Fruit fly (Drosophila melanogaster) whole organism, wandering third instar larva: Measurements from ENCODE around the gene kraken.

Experiments used
- Abd-B ChIP-seq: fragments of >200 bp; optimal IDR thresholded peaks from 2 replicates; lab custom pipeline; 2017; ENCODE audit warnings: missing biosample characterization, missing genetic modification characterization
- CG32264 ChIP-seq: fragments of 200-800 bp; sonication (Bioruptor generic); optimal IDR thresholded peaks from 2 replicates; lab custom pipeline; 2016; ENCODE audit warnings: missing biosample characterization, missing genetic modification characterization
- CG9705 ChIP-seq: fragments of 200-800 bp; sonication (Bioruptor generic); optimal IDR thresholded peaks from 2 replicates; lab custom pipeline; 2018; ENCODE audit warnings: missing biosample characterization, mild to moderate bottlenecking, missing genetic modification characterization
- CrebA ChIP-seq: fragments of 200-800 bp; sonication (Bioruptor generic); optimal IDR thresholded peaks from 2 replicates; lab custom pipeline; 2016; ENCODE audit warnings: missing biosample characterization, mild to moderate bottlenecking, missing genetic modification characterization, borderline replicate concordance
- Dfd ChIP-seq: fragments of >200 bp; optimal IDR thresholded peaks from 2 replicates; lab custom pipeline; 2017; ENCODE audit warnings: missing biosample characterization, missing genetic modification characterization
- Dif ChIP-seq: fragments of 200-275, 200-300 bp; sonication (Bioruptor generic); optimal IDR thresholded peaks from 2 replicates; lab custom pipeline; 2018; ENCODE audit warnings: missing biosample characterization, missing genetic modification characterization; ENCODE audit not compliant: partially characterized antibody
- HLH106 ChIP-seq: fragments of 200-800 bp; optimal IDR thresholded peaks from 3 replicates; lab custom pipeline; 2019; ENCODE audit warnings: missing biosample characterization, mild to moderate bottlenecking, missing genetic modification characterization, moderate library complexity
- Hnf4 ChIP-seq: fragments of 200-800 bp; sonication (Bioruptor generic); optimal IDR thresholded peaks from 2 replicates; lab custom pipeline; 2016; ENCODE audit warnings: missing biosample characterization, mild to moderate bottlenecking, missing genetic modification characterization
- Hr78 ChIP-seq: fragments of >200 bp; optimal IDR thresholded peaks from 2 replicates; lab custom pipeline; 2017; ENCODE audit warnings: missing biosample characterization, missing genetic modification characterization
- Jra ChIP-seq: sonication (Bioruptor generic); optimal IDR thresholded peaks from 2 replicates; lab custom pipeline; 2016; ENCODE audit warnings: missing biosample characterization, missing genetic modification characterization
- Mio ChIP-seq: sonication (Bioruptor generic); optimal IDR thresholded peaks from 2 replicates; lab custom pipeline; 2016; ENCODE audit warnings: missing biosample characterization, missing genetic modification characterization
- Myc ChIP-seq: fragments of >200 bp; optimal IDR thresholded peaks from 2 replicates; lab custom pipeline; 2017
- OdsH ChIP-seq: fragments of 200-800 bp; sonication (Bioruptor generic); optimal IDR thresholded peaks from 2 replicates; lab custom pipeline; 2016; ENCODE audit warnings: missing biosample characterization, mild to moderate bottlenecking, missing genetic modification characterization
- Rel ChIP-seq, 2 experiments: fragments of 200-800 bp; sonication (Bioruptor generic) in 1 of 2; optimal IDR thresholded peaks; 2 replicates in 1 of 2; 3 replicates in 1 of 2; lab custom pipeline; 2016 to 2019; ENCODE audit warnings: mild to moderate bottlenecking in 2 of 2, missing biosample characterization in 2 of 2, missing genetic modification characterization in 2 of 2, moderate library complexity in 1 of 2
- Sp1 ChIP-seq: fragments of 200-800 bp; sonication (Bioruptor generic); optimal IDR thresholded peaks from 3 replicates; lab custom pipeline; 2019; ENCODE audit warnings: missing biosample characterization, mild to moderate bottlenecking, missing genetic modification characterization, moderate library complexity
- Vsx2 ChIP-seq: fragments of 200-300, 225-300 bp; sonication (Bioruptor generic); optimal IDR thresholded peaks from 2 replicates; lab custom pipeline; 2018; ENCODE audit warnings: missing biosample characterization, missing genetic modification characterization; ENCODE audit not compliant: partially characterized antibody
- br ChIP-seq: fragments of 200-800 bp; sonication (Bioruptor generic); optimal IDR thresholded peaks from 2 replicates; lab custom pipeline; 2016; ENCODE audit warnings: missing biosample characterization, missing genetic modification characterization
- brk ChIP-seq: fragments of 200-800 bp; sonication (Bioruptor generic); optimal IDR thresholded peaks from 2 replicates; lab custom pipeline; 2016; ENCODE audit warnings: missing biosample characterization, mild to moderate bottlenecking, missing genetic modification characterization
- dl ChIP-seq, 2 experiments: fragments of 175-275, 200-275 bp in 1 of 2; fragments of 200-275 bp in 1 of 2; sonication (Bioruptor generic); optimal IDR thresholded peaks; lab custom pipeline; 2018; ENCODE audit warnings: mild to moderate bottlenecking in 2 of 2, missing biosample characterization in 2 of 2, missing genetic modification characterization in 2 of 2, moderate library complexity in 2 of 2; ENCODE audit not compliant: partially characterized antibody in 2 of 2, insufficient read depth in 1 of 2
- dmrt93B ChIP-seq: fragments of 200-800 bp; sonication (Bioruptor generic); optimal IDR thresholded peaks from 2 replicates; lab custom pipeline; 2018; ENCODE audit warnings: missing biosample characterization, mild to moderate bottlenecking, missing genetic modification characterization
- dsf ChIP-seq: sonication (Bioruptor generic); optimal IDR thresholded peaks from 2 replicates; lab custom pipeline; 2016; ENCODE audit warnings: missing biosample characterization, missing genetic modification characterization, borderline replicate concordance
- ey ChIP-seq: fragments of 200-800 bp; sonication (Bioruptor generic); optimal IDR thresholded peaks from 2 replicates; lab custom pipeline; 2016; ENCODE audit warnings: missing biosample characterization, missing genetic modification characterization
- foxo ChIP-seq, 2 experiments: fragments of 200-800 bp; sonication (Bioruptor generic); optimal IDR thresholded peaks; 2 replicates in 1 of 2; 3 replicates in 1 of 2; lab custom pipeline; 2016 to 2017; ENCODE audit warnings: missing biosample characterization in 2 of 2, missing genetic modification characterization in 2 of 2
- fru ChIP-seq: fragments of 200-800 bp; sonication (Bioruptor generic); optimal IDR thresholded peaks from 3 replicates; lab custom pipeline; 2016; ENCODE audit warnings: missing biosample characterization, mild to moderate bottlenecking, missing genetic modification characterization
- h ChIP-seq: fragments of 200-800 bp; sonication (Bioruptor generic); optimal IDR thresholded peaks from 3 replicates; lab custom pipeline; 2016; ENCODE audit warnings: missing biosample characterization, mild to moderate bottlenecking, missing genetic modification characterization
- jim ChIP-seq: fragments of 175-275, 200-325 bp; sonication (Bioruptor generic); optimal IDR thresholded peaks from 2 replicates; lab custom pipeline; 2016; ENCODE audit warnings: missing biosample characterization, mild to moderate bottlenecking, missing genetic modification characterization
- lola ChIP-seq: fragments of >200 bp; optimal IDR thresholded peaks from 2 replicates; lab custom pipeline; 2017; ENCODE audit warnings: missing biosample characterization, missing genetic modification characterization
- pan ChIP-seq: fragments of >200 bp; optimal IDR thresholded peaks from 2 replicates; lab custom pipeline; 2017
- psq ChIP-seq: fragments of 200-800 bp; sonication (Bioruptor generic); optimal IDR thresholded peaks from 3 replicates; lab custom pipeline; 2017; ENCODE audit warnings: missing biosample characterization, mild to moderate bottlenecking, missing genetic modification characterization, moderate library complexity
- rgr ChIP-seq: fragments of 200-800 bp; sonication (Bioruptor generic); optimal IDR thresholded peaks from 3 replicates; lab custom pipeline; 2016; ENCODE audit warnings: missing biosample characterization, mild to moderate bottlenecking, missing genetic modification characterization
- sage ChIP-seq: fragments of 200-800 bp; sonication (Bioruptor generic); optimal IDR thresholded peaks from 2 replicates; lab custom pipeline; 2016; ENCODE audit warnings: missing biosample characterization, mild to moderate bottlenecking, missing genetic modification characterization
- sv ChIP-seq: fragments of 200-800 bp; sonication (Bioruptor generic); optimal IDR thresholded peaks from 3 replicates; lab custom pipeline; 2016; ENCODE audit warnings: missing biosample characterization, missing genetic modification characterization
- usp ChIP-seq: fragments of >200 bp; optimal IDR thresholded peaks from 2 replicates; lab custom pipeline; 2017; ENCODE audit warnings: missing biosample characterization, missing genetic modification characterization
- woc ChIP-seq: sonication (Bioruptor generic); optimal IDR thresholded peaks from 2 replicates; lab custom pipeline; 2016; ENCODE audit warnings: missing biosample characterization, mild to moderate bottlenecking, missing genetic modification characterization

Gene kraken

dm6 chr2L:837989-838388 is 14.6 kb upstream of the kraken start:
- TF ChIP-seq Rel (GFP tag; optimal IDR thresholded peaks at IDR 0.05; lab: Kevin White, UChicago): no peak
- TF ChIP-seq Rel (tag; optimal IDR thresholded peaks at IDR 0.05; lab: Kevin White, UChicago): no peak
- peak; percentile 7 for TF ChIP-seq Sp1 (GFP tag; lab: Kevin White, UChicago)
- TF ChIP-seq dmrt93B (GFP tag; lab: Kevin White, UChicago): no peak
- TF ChIP-seq Dfd (GFP tag; lab: Kevin White, UChicago): no peak
- TF ChIP-seq OdsH (GFP tag; lab: Kevin White, UChicago): peak; percentile 48
- TF ChIP-seq Abd-B (GFP tag; lab: Kevin White, UChicago): no peak
- TF ChIP-seq sv (GFP tag; lab: Kevin White, UChicago): no peak
- TF ChIP-seq rgr: peak; percentile 4
- no peak for TF ChIP-seq Hr78 (GFP tag; lab: Kevin White, UChicago)
- TF ChIP-seq foxo (GFP tag; optimal IDR thresholded peaks at IDR 0.05; lab: Kevin White, UChicago): peak in 1 of 2 experiments; percentile 23
- no peak for TF ChIP-seq CrebA (GFP tag; lab: Kevin White, UChicago)
- TF ChIP-seq psq: peak; percentile 24
- no peak for TF ChIP-seq CG9705
- peak; percentile 35 for TF ChIP-seq br
- TF ChIP-seq woc: no peak
- peak; percentile 46 for TF ChIP-seq fru (GFP tag; lab: Kevin White, UChicago)

- no peak for TF ChIP-seq HLH106 (tag; lab: Kevin White, UChicago)
- no peak for TF ChIP-seq pan (lab: Kevin White, UChicago)
- no peak for TF ChIP-seq rgr
- no peak for TF ChIP-seq dl (GFP tag; optimal IDR thresholded peaks at IDR 0.05; lab: Kevin White, UChicago; ENCODE audit: insufficient read depth in 1 of 2, partially characterized antibody in 2 of 2)
- no peak for TF ChIP-seq woc
- TF ChIP-seq jim (GFP tag; lab: Kevin White, UChicago): no peak
- TF ChIP-seq Hnf4 (GFP tag; lab: Kevin White, UChicago): no peak
- TF ChIP-seq CrebA (GFP tag; lab: Kevin White, UChicago): no peak
- no peak for TF ChIP-seq Vsx2 (GFP tag; lab: Kevin White, UChicago)
- TF ChIP-seq h (GFP tag; lab: Kevin White, UChicago): no peak
- no peak for TF ChIP-seq lola (GFP tag; lab: Kevin White, UChicago)
- no peak for TF ChIP-seq CG9705
Measured at dm6 chr2L:838786-839185, 13.8 kb upstream of the kraken start.

dm6 chr2L:840022-840421 is 12.5 kb upstream of the kraken start:
- TF ChIP-seq Sp1 (GFP tag; lab: Kevin White, UChicago): no peak
- TF ChIP-seq Vsx2 (GFP tag; lab: Kevin White, UChicago): no peak
- TF ChIP-seq h (GFP tag; lab: Kevin White, UChicago): no peak
- TF ChIP-seq dsf (GFP tag; lab: Kevin White, UChicago): no peak
- TF ChIP-seq sv (GFP tag; lab: Kevin White, UChicago): no peak
- no peak for TF ChIP-seq dl (GFP tag; optimal IDR thresholded peaks at IDR 0.05; lab: Kevin White, UChicago; ENCODE audit: insufficient read depth in 1 of 2, partially characterized antibody in 2 of 2)
- no peak for TF ChIP-seq CG32264 (GFP tag; lab: Kevin White, UChicago)
- TF ChIP-seq fru (GFP tag; lab: Kevin White, UChicago): no peak
- TF ChIP-seq HLH106 (tag; lab: Kevin White, UChicago): no peak
- TF ChIP-seq Rel (GFP tag; optimal IDR thresholded peaks at IDR 0.05; lab: Kevin White, UChicago): no peak
- no peak for TF ChIP-seq Rel (tag; optimal IDR thresholded peaks at IDR 0.05; lab: Kevin White, UChicago)
- TF ChIP-seq sage (GFP tag; lab: Kevin White, UChicago): no peak
- no peak for TF ChIP-seq usp (GFP tag; lab: Kevin White, UChicago)

- no peak for TF ChIP-seq CG9705
- TF ChIP-seq Abd-B (GFP tag; lab: Kevin White, UChicago): no peak
- TF ChIP-seq CrebA (GFP tag; lab: Kevin White, UChicago): no peak
- TF ChIP-seq, all 38 proteins: peak for 0
Measured at dm6 chr2L:840716-841115, 11.9 kb upstream of the kraken start.

dm6 chr2L:841708-842107 is 10.9 kb upstream of the kraken start:
- peak; percentile 95 for TF ChIP-seq fru (GFP tag; lab: Kevin White, UChicago)
- TF ChIP-seq Vsx2 (GFP tag; lab: Kevin White, UChicago): no peak
- peak; percentile 97 for TF ChIP-seq br
- peak; percentile 94 for TF ChIP-seq CG9705
- peak; percentile 91 for TF ChIP-seq psq
- TF ChIP-seq Mio: peak; percentile 87
- TF ChIP-seq ey (GFP tag; lab: Kevin White, UChicago): peak; percentile 93
- TF ChIP-seq Rel (GFP tag; optimal IDR thresholded peaks at IDR 0.05; lab: Kevin White, UChicago): peak; percentile 87
- TF ChIP-seq Rel (tag; optimal IDR thresholded peaks at IDR 0.05; lab: Kevin White, UChicago): peak; percentile 86
- TF ChIP-seq Myc (lab: Kevin White, UChicago): no peak
- no peak for TF ChIP-seq jim (GFP tag; lab: Kevin White, UChicago)
- no peak for TF ChIP-seq pan (lab: Kevin White, UChicago)
- no peak for TF ChIP-seq dl (GFP tag; optimal IDR thresholded peaks at IDR 0.05; lab: Kevin White, UChicago; ENCODE audit: insufficient read depth in 1 of 2, partially characterized antibody in 2 of 2)
- TF ChIP-seq sv (GFP tag; lab: Kevin White, UChicago): peak; percentile 64
- peak; percentile 91 for TF ChIP-seq sage (GFP tag; lab: Kevin White, UChicago)
- TF ChIP-seq Hr78 (GFP tag; lab: Kevin White, UChicago): no peak
- TF ChIP-seq Abd-B (GFP tag; lab: Kevin White, UChicago): no peak
- peak; percentile 86 for TF ChIP-seq brk (GFP tag; lab: Kevin White, UChicago)
- no peak for TF ChIP-seq Dif
- TF ChIP-seq Jra (GFP tag; lab: Kevin White, UChicago): peak; percentile 95
- TF ChIP-seq Hnf4 (GFP tag; lab: Kevin White, UChicago): peak; percentile 97
- peak; percentile 97 for TF ChIP-seq HLH106 (tag; lab: Kevin White, UChicago)
- TF ChIP-seq Dfd (GFP tag; lab: Kevin White, UChicago): no peak
- peak; percentile 87 for TF ChIP-seq CG32264 (GFP tag; lab: Kevin White, UChicago)
- TF ChIP-seq Sp1 (GFP tag; lab: Kevin White, UChicago): peak; percentile 93
- TF ChIP-seq CrebA (GFP tag; lab: Kevin White, UChicago): no peak
- peak; percentile 80 for TF ChIP-seq dsf (GFP tag; lab: Kevin White, UChicago)
- peak; percentile 97 for TF ChIP-seq h (GFP tag; lab: Kevin White, UChicago)
- TF ChIP-seq woc: peak; percentile 86
- peak; percentile 57 to 96 for TF ChIP-seq foxo (GFP tag; optimal IDR thresholded peaks at IDR 0.05; lab: Kevin White, UChicago)
